Worm (Caenorhabditis elegans) whole organism, midembryonic: ENCODE data around the gene odr-10.

ENCODE experiments used
- flt-1 ChIP-seq: fragments of 200-800 bp; sonication (Bioruptor generic); IDR thresholded peaks from 2 replicates; pipeline ENCODE4 v1.3.6; 2022; ENCODE audit warnings: missing genetic modification characterization, missing compliant biosample characterization
- klf-2 ChIP-seq: fragments of 200-800 bp; sonication (Bioruptor generic); conservative IDR thresholded peaks from 2 replicates; pipeline ENCODE4 v1.3.6; 2022; ENCODE audit warnings: missing genetic modification reagents, missing genetic modification characterization, missing compliant biosample characterization

DNA sequence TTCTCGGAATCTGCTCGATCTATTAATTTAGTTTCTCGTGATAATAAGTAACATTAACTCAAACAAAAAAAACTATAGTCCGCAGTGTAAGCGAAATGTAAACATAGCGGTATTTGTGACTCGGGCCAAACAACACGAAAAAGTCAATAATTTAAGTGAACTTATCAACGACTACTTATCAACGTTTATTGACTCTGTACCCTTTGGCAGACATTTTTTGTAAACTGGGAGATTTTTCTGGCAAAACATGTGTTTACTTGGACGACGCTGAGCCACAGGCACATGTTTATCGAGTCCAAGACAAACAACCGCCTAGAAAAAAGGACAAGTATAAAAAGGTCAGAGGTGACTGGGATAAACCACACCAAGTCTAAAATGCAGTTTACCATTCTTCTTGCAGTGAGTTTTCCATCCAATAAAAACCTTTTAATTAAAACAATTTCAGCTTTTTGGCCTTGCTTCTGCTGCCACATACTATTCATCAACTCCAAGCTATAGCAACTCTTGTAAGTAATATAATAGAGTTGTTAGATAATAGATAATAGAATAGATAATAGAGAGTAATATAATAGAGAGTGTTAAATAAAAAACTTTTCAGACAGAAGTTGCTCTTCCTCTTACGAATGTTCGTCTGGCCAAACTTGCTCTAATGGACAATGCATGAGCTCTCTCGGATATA is 21.2 kb downstream of the odr-10 start, which contains the start of gene C53B7.3:
- no peak for TF ChIP-seq flt-1 (GFP tag; lab: Robert Waterston, UW)
- no peak for TF ChIP-seq klf-2 (GFP tag; lab: Robert Waterston, UW)
